Worm (Caenorhabditis elegans) whole organism, mixed stage, embryonic: ENCODE results near the gene cox-5A.

Experiments used
- blmp-1 ChIP-seq: fragments of 150-350 bp; optimal IDR thresholded peaks from 2 replicates; lab custom pipeline; 2014; ENCODE audit warnings: missing biosample characterization, missing genetic modification characterization
- ceh-43 ChIP-seq: fragments of 200-800 bp; sonication (Bioruptor generic); optimal IDR thresholded peaks from 2 replicates; lab custom pipeline; 2018; ENCODE audit warnings: mild to moderate bottlenecking, missing genetic modification characterization, moderate library complexity, missing compliant biosample characterization
- cnd-1 ChIP-seq: fragments of 200-800 bp; sonication (Bioruptor generic); optimal IDR thresholded peaks from 2 replicates; lab custom pipeline; 2018; ENCODE audit warnings: mild to moderate bottlenecking, missing genetic modification characterization, missing compliant biosample characterization
- drap-1 ChIP-seq: fragments of 200-800 bp; sonication (Bioruptor generic); optimal IDR thresholded peaks from 3 replicates; lab custom pipeline; 2018; ENCODE audit warnings: mild to moderate bottlenecking, missing genetic modification characterization, missing compliant biosample characterization
- hlh-1 ChIP-seq: fragments of 150-350 bp; optimal IDR thresholded peaks from 2 replicates; lab custom pipeline; 2014; ENCODE audit warnings: missing biosample characterization, missing genetic modification reagents, missing genetic modification characterization
- lsy-2 ChIP-seq: fragments of 150-350 bp; optimal IDR thresholded peaks from 2 replicates; lab custom pipeline; 2014; ENCODE audit warnings: missing biosample characterization, missing genetic modification characterization
- mab-5 ChIP-seq: fragments of 150-350 bp; optimal IDR thresholded peaks from 2 replicates; lab custom pipeline; 2014; ENCODE audit warnings: missing biosample characterization, missing genetic modification characterization
- mep-1 ChIP-seq: fragments of 150-350 bp; optimal IDR thresholded peaks from 2 replicates; lab custom pipeline; 2017; ENCODE audit warnings: missing biosample characterization, missing genetic modification reagents, missing genetic modification characterization, inconsistent platforms
- nhr-12 ChIP-seq: fragments of 150-350 bp; optimal IDR thresholded peaks from 2 replicates; lab custom pipeline; 2014; ENCODE audit warnings: missing biosample characterization, missing genetic modification characterization
- nhr-237 ChIP-seq: fragments of 150-350 bp; optimal IDR thresholded peaks from 2 replicates; lab custom pipeline; 2014; ENCODE audit warnings: missing biosample characterization, missing genetic modification characterization
- snpc-4 ChIP-seq: fragments of 150-350 bp; optimal IDR thresholded peaks from 2 replicates; lab custom pipeline; 2014; ENCODE audit warnings: missing biosample characterization, missing genetic modification characterization
- unc-39 ChIP-seq: fragments of 150-350 bp; optimal IDR thresholded peaks from 2 replicates; lab custom pipeline; 2014; ENCODE audit warnings: missing biosample characterization, missing genetic modification characterization
- unc-62 ChIP-seq: fragments of 150-350 bp; optimal IDR thresholded peaks from 2 replicates; lab custom pipeline; 2014; ENCODE audit warnings: missing biosample characterization, missing genetic modification reagents, missing genetic modification characterization
- ztf-11 ChIP-seq: fragments of 150-350 bp; optimal IDR thresholded peaks from 2 replicates; lab custom pipeline; 2014; ENCODE audit warnings: missing biosample characterization, missing genetic modification characterization

DNA sequence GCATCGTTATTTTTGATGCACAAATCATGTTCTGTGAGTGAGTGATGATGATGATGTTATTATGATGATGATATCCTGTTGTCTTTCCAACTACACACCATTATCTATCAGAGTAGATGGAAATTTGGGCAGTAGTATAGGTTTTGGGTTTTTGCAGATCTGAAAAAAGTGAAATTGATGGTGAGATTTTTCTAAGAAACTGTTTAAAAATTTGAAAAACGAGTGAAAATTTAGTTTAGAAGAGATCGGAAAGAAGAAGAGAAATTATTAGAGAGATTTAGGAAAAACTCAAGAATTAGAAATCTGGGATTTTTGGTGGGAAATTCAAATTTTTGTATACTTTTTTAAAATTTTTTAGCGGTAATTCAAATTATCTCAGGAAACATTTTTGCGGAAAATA is 13.7 kb upstream of the cox-5A start, which contains the start of the genes Y37D8A.29 and unc-71:
- TF ChIP-seq mep-1 (tag; lab: Kevin White, UChicago) (no peak), ceh-43 (GFP tag; lab: Kevin White, UChicago) (no peak), drap-1 (GFP tag; lab: Kevin White, UChicago) (no peak), nhr-12 (tag; lab: Kevin White, UChicago) (no peak), nhr-237 (tag; lab: Kevin White, UChicago) (no peak), unc-39 (tag; lab: Kevin White, UChicago) (no peak), unc-62 (no peak), blmp-1 (no peak), ztf-11 (no peak), hlh-1 (tag; lab: Kevin White, UChicago) (no peak), cnd-1 (tag; lab: Kevin White, UChicago) (no peak), mab-5 (no peak), snpc-4 (tag; lab: Kevin White, UChicago) (no peak), lsy-2 (no peak)
